Fruit fly (Drosophila melanogaster) whole organism, pupa: ENCODE data around the gene Frmd5.

Source experiments
- CG10348 ChIP-seq: fragments of 200-800 bp; sonication (Bioruptor generic); IDR thresholded peaks from 2 replicates; pipeline ENCODE4 v1.3.6; 2022; ENCODE audit warnings: missing biosample characterization, missing genetic modification characterization
- CG15710 ChIP-seq: fragments of 200-800 bp; sonication (Bioruptor generic); optimal IDR thresholded peaks from 2 replicates; lab custom pipeline; 2018; ENCODE audit warnings: missing biosample characterization, mild to moderate bottlenecking, missing genetic modification characterization, moderate library complexity
- CG32121 ChIP-seq: fragments of 200-800 bp; sonication (Bioruptor generic); IDR thresholded peaks from 2 replicates; pipeline ENCODE4 v1.3.6; 2022; ENCODE audit warnings: missing biosample characterization, missing genetic modification characterization
- CG9948 ChIP-seq: fragments of 200-800 bp; sonication (Bioruptor generic); optimal IDR thresholded peaks from 2 replicates; lab custom pipeline; 2018; ENCODE audit warnings: missing biosample characterization, mild to moderate bottlenecking, missing genetic modification characterization, moderate library complexity
- EcR ChIP-seq: fragments of 200-800 bp; sonication (Bioruptor generic); optimal IDR thresholded peaks from 3 replicates; lab custom pipeline; 2019; ENCODE audit warnings: missing biosample characterization, missing genetic modification characterization, mild to moderate bottlenecking, moderate library complexity, missing genetic modification reagents
- Pif1A ChIP-seq: fragments of 200-800 bp; sonication (Bioruptor generic); optimal IDR thresholded peaks from 3 replicates; lab custom pipeline; 2016; ENCODE audit warnings: missing biosample characterization, missing genetic modification characterization
- Pif1B ChIP-seq: fragments of 200-800 bp; sonication (Bioruptor generic); optimal IDR thresholded peaks from 3 replicates; lab custom pipeline; 2016; ENCODE audit warnings: missing biosample characterization, missing genetic modification characterization
- Snoo ChIP-seq: fragments of 200-800 bp; sonication (Bioruptor generic); optimal IDR thresholded peaks from 3 replicates; lab custom pipeline; 2017; ENCODE audit warnings: missing biosample characterization, mild to moderate bottlenecking, missing genetic modification characterization, inconsistent platforms
- fd96Ca ChIP-seq: fragments of 200-800 bp; sonication (Bioruptor generic); IDR thresholded peaks from 3 replicates; pipeline ENCODE4 v1.3.6; 2022; ENCODE audit warnings: missing biosample characterization, missing genetic modification characterization
- gl ChIP-seq: fragments of 200-800 bp; sonication (Bioruptor generic); optimal IDR thresholded peaks from 2 replicates; lab custom pipeline; 2018; ENCODE audit warnings: missing biosample characterization, mild to moderate bottlenecking, missing genetic modification characterization
- rn ChIP-seq: fragments of 200-800 bp; sonication (Bioruptor generic); IDR thresholded peaks from 2 replicates; pipeline ENCODE4 v1.3.6; 2022; ENCODE audit warnings: missing biosample characterization, missing genetic modification characterization

dm6 chr2L:10333091-10333991 lies 10.9 kb upstream of the Frmd5 start, which contains the start of gene GATAd:
- TF ChIP-seq gl (tag; lab: Kevin White, UChicago), result no peak
- no peak for TF ChIP-seq EcR (GFP tag; lab: Kevin White, UChicago)
- TF ChIP-seq CG9948 (tag; lab: Kevin White, UChicago), result no peak
- no peak for TF ChIP-seq Snoo
- no peak for TF ChIP-seq fd96Ca (GFP tag; lab: Robert Waterston, UW)
- TF ChIP-seq CG15710 (tag; lab: Kevin White, UChicago), result no peak
- TF ChIP-seq CG10348, result no peak
- no peak for TF ChIP-seq rn (GFP tag; lab: Robert Waterston, UW)
- TF ChIP-seq Pif1B, result no peak
- no peak for TF ChIP-seq Pif1A (GFP tag; lab: Kevin White, UChicago)
- TF ChIP-seq CG32121 (GFP tag; lab: Robert Waterston, UW), result no peak
